Fruit fly (Drosophila melanogaster): Measurements from ENCODE around the gene CG18088.

Gene CG18088

dm6 chr2L:8943110-8943509 lies 24.2 kb upstream of the CG18088 start, which contains the start of gene CG9515 (continued):
- TF ChIP-seq CG7556 (GFP tag; optimal IDR thresholded peaks at IDR 0.05): no peak
- peak; percentile 38 for TF ChIP-seq gfzf (GFP tag; optimal IDR thresholded peaks at IDR 0.05)
- TF ChIP-seq D19B (GFP tag; optimal IDR thresholded peaks at IDR 0.05): no peak
- TF ChIP-seq nerfin-2 (GFP tag; IDR thresholded peaks at IDR 0.05; ENCODE audit: partially characterized antibody): peak; percentile 87
- TF ChIP-seq Bgb (GFP tag; IDR thresholded peaks at IDR 0.05; ENCODE audit: partially characterized antibody): peak; percentile 95
- no peak for TF ChIP-seq CG17612 (GFP tag; IDR thresholded peaks at IDR 0.05)
- TF ChIP-seq CG34224 (GFP tag; IDR thresholded peaks at IDR 0.05; ENCODE audit: partially characterized antibody): peak; percentile 85
- TF ChIP-seq da (GFP tag; optimal IDR thresholded peaks at IDR 0.05): no peak
- no peak for TF ChIP-seq Ravus (GFP tag; IDR thresholded peaks at IDR 0.05)
- no peak for TF ChIP-seq z (GFP tag; IDR thresholded peaks at IDR 0.05)
- no peak for TF ChIP-seq ranshi (GFP tag; IDR thresholded peaks at IDR 0.05)
- TF ChIP-seq crp (GFP tag; optimal IDR thresholded peaks at IDR 0.05): peak; percentile 37 to 85
- no peak for TF ChIP-seq yki (optimal IDR thresholded peaks at IDR 0.05)
- peak; percentile 98 for TF ChIP-seq HLH4C (GFP tag; IDR thresholded peaks at IDR 0.05; ENCODE audit: partially characterized antibody)
- TF ChIP-seq CG17829 (tag; optimal IDR thresholded peaks at IDR 0.05): peak; percentile 30
- TF ChIP-seq mirr (GFP tag; optimal IDR thresholded peaks at IDR 0.05): peak; percentile 56
- no peak for TF ChIP-seq Hsf (GFP tag; optimal IDR thresholded peaks at IDR 0.05)
- TF ChIP-seq Hr78 (GFP tag; optimal IDR thresholded peaks at IDR 0.05): no peak
- no peak for TF ChIP-seq ken (GFP tag; IDR thresholded peaks at IDR 0.05)
- no peak for TF ChIP-seq tll (GFP tag; optimal IDR thresholded peaks at IDR 0.05)
- peak; percentile 16 for TF ChIP-seq CG33213 (GFP tag; optimal IDR thresholded peaks at IDR 0.05)
- no peak for TF ChIP-seq CG6683 (GFP tag; optimal IDR thresholded peaks at IDR 0.05)
- TF ChIP-seq dm (GFP tag; optimal IDR thresholded peaks at IDR 0.05): peak; percentile 80
- TF ChIP-seq Elba2 (GFP tag; optimal IDR thresholded peaks at IDR 0.05): peak; percentile 83
- no peak for TF ChIP-seq CG7372 (GFP tag; IDR thresholded peaks at IDR 0.05)
- TF ChIP-seq Dref (GFP tag; IDR thresholded peaks at IDR 0.05): peak; percentile 99
- no peak for TF ChIP-seq scrt (GFP tag; optimal IDR thresholded peaks at IDR 0.05)
- no peak for TF ChIP-seq CG17361 (GFP tag; IDR thresholded peaks at IDR 0.05)
- TF ChIP-seq vvl (GFP tag; IDR thresholded peaks at IDR 0.05): 0 out of 2 replicates have a peak, but pooled peaks have one; percentile 18
- peak; percentile 78 for TF ChIP-seq CG17186 (GFP tag; optimal IDR thresholded peaks at IDR 0.05)
- TF ChIP-seq Fer1 (GFP tag; optimal IDR thresholded peaks at IDR 0.05): peak; percentile 6
- no peak for TF ChIP-seq CG17912 (GFP tag; optimal IDR thresholded peaks at IDR 0.05)
- no peak for TF ChIP-seq CG12071 (GFP tag; optimal IDR thresholded peaks at IDR 0.05)
- TF ChIP-seq Dfd (GFP tag; optimal IDR thresholded peaks at IDR 0.05): no peak
- peak; percentile 83 for TF ChIP-seq CG16813 (GFP tag; IDR thresholded peaks at IDR 0.05; ENCODE audit: partially characterized antibody)
- peak; percentile 5 for TF ChIP-seq CG12391 (tag; optimal IDR thresholded peaks at IDR 0.05)
- TF ChIP-seq CG10147 (GFP tag; optimal IDR thresholded peaks at IDR 0.05): no peak
- no peak for TF ChIP-seq CG17328 (GFP tag; IDR thresholded peaks at IDR 0.05)
- TF ChIP-seq exex (tag; optimal IDR thresholded peaks at IDR 0.05): peak; percentile 47
- TF ChIP-seq Deaf1 (tag; optimal IDR thresholded peaks at IDR 0.05): no peak
- TF ChIP-seq Dad (GFP tag; optimal IDR thresholded peaks at IDR 0.05): no peak
- TF ChIP-seq CG13287 (GFP tag; IDR thresholded peaks at IDR 0.05; ENCODE audit: partially characterized antibody): peak; percentile 92
- TF ChIP-seq tin (GFP tag; optimal IDR thresholded peaks at IDR 0.05): no peak
- peak; percentile 27 for TF ChIP-seq CG13624 (GFP tag; optimal IDR thresholded peaks at IDR 0.05)
- TF ChIP-seq pzg (GFP tag; optimal IDR thresholded peaks at IDR 0.05): peak; percentile 82
- peak; percentile 92 for TF ChIP-seq Sry-δ (GFP tag; optimal IDR thresholded peaks at IDR 0.05)
- peak; percentile 26 for TF ChIP-seq CG2712 (tag; optimal IDR thresholded peaks at IDR 0.05)
- TF ChIP-seq CG15514 (GFP tag; optimal IDR thresholded peaks at IDR 0.05): peak; percentile 62
- peak; percentile 84 for TF ChIP-seq Med (GFP tag)
- peak; percentile 39 for TF ChIP-seq grn (GFP tag; optimal IDR thresholded peaks at IDR 0.05)

Measured in whole organism, embryonic.